Fruit fly (Drosophila melanogaster) whole organism: ENCODE measurements around the gene Muc96D.

Experiments
- CG8478 ChIP-seq: fragments of >200 bp; optimal IDR thresholded peaks from 2 replicates; lab custom pipeline; 2018; ENCODE audit warnings: inconsistent platforms
- pan ChIP-seq: fragments of >200 bp; optimal IDR thresholded peaks from 2 replicates; lab custom pipeline; 2017
- psq ChIP-seq: fragments of >200 bp; optimal IDR thresholded peaks from 2 replicates; lab custom pipeline; 2017

DNA sequence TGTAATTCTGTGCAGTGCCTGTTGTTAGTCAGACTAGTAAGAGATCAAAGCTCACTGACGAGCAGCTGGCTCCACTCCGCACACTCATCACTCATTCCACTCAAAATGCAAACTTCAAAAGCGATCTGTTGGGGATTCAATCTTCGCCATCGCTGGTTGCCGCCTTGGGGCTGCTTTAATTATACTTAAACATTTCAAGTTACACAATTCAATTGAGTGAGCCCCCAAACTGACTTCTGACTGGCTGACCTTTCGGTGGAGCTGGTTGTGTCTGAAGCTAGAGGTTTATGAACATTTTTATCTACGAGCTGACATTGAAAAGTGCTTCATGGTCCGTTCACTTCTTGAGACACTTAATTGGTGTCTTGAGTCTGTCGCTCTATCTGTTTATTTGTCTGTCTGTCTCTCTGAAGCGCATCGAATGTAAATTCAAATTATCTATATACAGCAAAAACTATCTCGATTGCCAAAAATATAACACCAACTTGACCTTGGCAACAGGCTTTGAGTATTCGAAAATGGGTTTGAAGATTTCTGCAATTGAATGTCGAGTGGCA lies 36.9 kb upstream of the Muc96D start:
- TF ChIP-seq pan (lab: Kevin White, UChicago), result no peak
- TF ChIP-seq psq, result no peak
- TF ChIP-seq CG8478 (lab: Kevin White, UChicago), result no peak
